Worm (Caenorhabditis elegans): ENCODE data around the gene pix-1.

Gene pix-1

ce11 chrX:13739125-13739820 is 12.2 kb downstream of the pix-1 start (continued):
- TF ChIP-seq unc-30 (tag; optimal IDR thresholded peaks at IDR 0.05) (no peak), tbx-2 (tag; optimal IDR thresholded peaks at IDR 0.05) (peak; percentile 69), nhr-47 (tag; optimal IDR thresholded peaks at IDR 0.05) (peak; percentile 43), unc-86 (tag; optimal IDR thresholded peaks at IDR 0.05) (peak; percentile 50), lin-14 (GFP tag; optimal IDR thresholded peaks at IDR 0.05) (peak; percentile 96), mep-1 (tag; optimal IDR thresholded peaks at IDR 0.05) (peak; percentile 14), nhr-90 (tag; optimal IDR thresholded peaks at IDR 0.05; ENCODE audit: poor library complexity) (no peak), ceh-90 (tag; optimal IDR thresholded peaks at IDR 0.05) (no peak), nhr-71 (tag; optimal IDR thresholded peaks at IDR 0.05) (peak; percentile 96), egl-13 (tag; optimal IDR thresholded peaks at IDR 0.05) (peak; percentile 16), efl-1 (optimal IDR thresholded peaks at IDR 0.05) (no peak), efl-1 (GFP tag; optimal IDR thresholded peaks at IDR 0.05 in 1 of 2) (peak in 1 of 2 experiments; percentile 38), mef-2 (tag; optimal IDR thresholded peaks at IDR 0.05) (no peak), aha-1 (tag; optimal IDR thresholded peaks at IDR 0.05) (no peak), nhr-85 (tag) (no peak), ceh-82 (tag; optimal IDR thresholded peaks at IDR 0.05) (peak; percentile 13 to 27 (median 21)), pqm-1 (tag; optimal IDR thresholded peaks at IDR 0.05) (no peak)

DNA sequence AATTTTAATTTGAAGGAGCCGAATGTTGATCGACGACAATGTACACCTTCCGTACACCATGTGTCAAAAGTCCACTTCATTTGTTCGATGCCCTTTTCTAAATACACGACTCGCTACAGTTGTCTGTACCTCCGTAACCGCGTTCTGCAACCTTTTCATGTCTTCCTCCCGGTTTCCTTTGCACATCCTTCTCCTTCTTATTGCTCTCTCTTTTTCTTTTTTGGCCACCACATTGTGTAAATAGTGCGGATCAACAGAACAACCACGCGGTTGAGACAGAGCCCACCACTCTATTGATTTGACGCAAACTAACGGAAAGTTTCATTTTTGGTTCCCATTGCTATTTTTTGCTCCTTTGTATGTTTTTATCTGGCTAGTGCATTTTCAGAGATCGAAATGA is 16.3 kb downstream of the pix-1 start:
- TF ChIP-seq fkh-4 (tag; optimal IDR thresholded peaks at IDR 0.05; ENCODE audit: borderline replicate concordance) (no peak), lir-3 (tag; optimal IDR thresholded peaks at IDR 0.05; ENCODE audit: poor library complexity) (no peak), nhr-20 (tag; optimal IDR thresholded peaks at IDR 0.05) (no peak), efl-1 (optimal IDR thresholded peaks at IDR 0.05) (no peak), efl-1 (GFP tag; optimal IDR thresholded peaks at IDR 0.05 in 1 of 2) (no peak), nhr-47 (tag; optimal IDR thresholded peaks at IDR 0.05) (no peak), lin-14 (GFP tag; optimal IDR thresholded peaks at IDR 0.05) (peak; percentile 52), elt-3 (tag; optimal IDR thresholded peaks at IDR 0.05) (no peak), nhr-77 (tag; optimal IDR thresholded peaks at IDR 0.05) (peak; percentile 35), mep-1 (tag; optimal IDR thresholded peaks at IDR 0.05) (no peak), mdl-1 (tag; optimal IDR thresholded peaks at IDR 0.05) (peak in 1 of 2 experiments; percentile 32), unc-86 (tag; optimal IDR thresholded peaks at IDR 0.05) (no peak), nhr-85 (tag) (no peak), hlh-4 (tag; optimal IDR thresholded peaks at IDR 0.05) (no peak), C16A3.4 (tag; optimal IDR thresholded peaks at IDR 0.05) (no peak), dsc-1 (tag; optimal IDR thresholded peaks at IDR 0.05) (no peak), nhr-71 (tag; optimal IDR thresholded peaks at IDR 0.05) (peak; percentile 26), fkh-8 (tag; optimal IDR thresholded peaks at IDR 0.05) (no peak), zip-4 (GFP tag; optimal IDR thresholded peaks at IDR 0.05) (no peak), swsn-7 (tag; optimal IDR thresholded peaks at IDR 0.05) (no peak)

DNA sequence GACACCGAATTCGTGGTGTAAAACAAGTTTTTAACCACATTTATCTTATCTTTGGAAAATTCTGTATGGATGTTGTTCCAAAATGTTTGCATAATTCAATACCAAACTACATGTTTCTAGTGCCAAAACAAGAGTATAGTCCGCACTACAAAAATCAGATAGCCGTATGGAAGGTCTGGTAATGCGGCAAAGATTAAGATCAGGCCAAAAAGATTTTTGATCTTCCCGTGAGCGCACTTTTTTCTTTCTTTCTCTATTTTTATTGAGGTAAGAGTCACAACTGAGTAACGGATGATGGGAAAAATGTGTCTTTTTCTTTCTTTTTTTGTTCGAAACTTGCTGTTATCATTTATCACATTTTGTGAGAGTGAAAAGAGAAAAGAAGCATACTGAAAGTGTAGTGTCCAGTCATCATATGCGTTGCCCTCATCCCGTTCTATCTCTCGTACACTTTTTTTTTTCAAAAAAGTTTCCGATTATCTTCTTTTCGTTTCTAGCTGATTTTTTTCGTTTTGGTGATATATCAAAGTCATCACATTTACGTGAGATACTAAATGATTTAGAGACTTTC is 17.5 kb downstream of the pix-1 start:
- no peak for TF ChIP-seq ztf-11 (tag; optimal IDR thresholded peaks at IDR 0.05)
- TF ChIP-seq nhr-19 (GFP tag; conservative IDR thresholded peaks at IDR 0.05) = peak; percentile 38
- no peak for TF ChIP-seq lir-3 (tag; optimal IDR thresholded peaks at IDR 0.05; ENCODE audit: poor library complexity)
- TF ChIP-seq ceh-82 (tag; optimal IDR thresholded peaks at IDR 0.05) = no peak
- TF ChIP-seq unc-86 (tag; optimal IDR thresholded peaks at IDR 0.05) = no peak
- no peak for TF ChIP-seq nhr-237 (tag; optimal IDR thresholded peaks at IDR 0.05)
- no peak for TF ChIP-seq lin-13 (GFP tag; optimal IDR thresholded peaks at IDR 0.05)
- no peak for TF ChIP-seq ces-1 (GFP tag; optimal IDR thresholded peaks at IDR 0.05)
- TF ChIP-seq F16B12.6 (tag; optimal IDR thresholded peaks at IDR 0.05) = no peak
- TF ChIP-seq nhr-90 (tag; optimal IDR thresholded peaks at IDR 0.05; ENCODE audit: poor library complexity) = no peak
- peak; percentile 15 for TF ChIP-seq nhr-47 (tag; optimal IDR thresholded peaks at IDR 0.05)
- TF ChIP-seq nhr-28 (tag; optimal IDR thresholded peaks at IDR 0.05) = no peak
- TF ChIP-seq tbx-2 (tag; optimal IDR thresholded peaks at IDR 0.05) = peak; percentile 1
- TF ChIP-seq hpl-2 (GFP tag; optimal IDR thresholded peaks at IDR 0.05) = no peak
- TF ChIP-seq nhr-77 (tag; optimal IDR thresholded peaks at IDR 0.05) = no peak
- TF ChIP-seq ztf-4 (tag; optimal IDR thresholded peaks at IDR 0.05) = no peak
- TF ChIP-seq hlh-4 (tag; optimal IDR thresholded peaks at IDR 0.05) = no peak
- no peak for TF ChIP-seq nhr-12 (tag; optimal IDR thresholded peaks at IDR 0.05)
- TF ChIP-seq lin-39 (tag; optimal IDR thresholded peaks at IDR 0.05) = no peak
- TF ChIP-seq xbp-1 (tag; optimal IDR thresholded peaks at IDR 0.05) = no peak
- no peak for TF ChIP-seq fkh-8 (tag; optimal IDR thresholded peaks at IDR 0.05)
- TF ChIP-seq irx-1 (tag; optimal IDR thresholded peaks at IDR 0.05) = no peak
- TF ChIP-seq lin-15B (tag; optimal IDR thresholded peaks at IDR 0.05) = no peak
- no peak for TF ChIP-seq egl-27 (tag; optimal IDR thresholded peaks at IDR 0.05)
- peak; percentile 39 for TF ChIP-seq mep-1 (tag; optimal IDR thresholded peaks at IDR 0.05)
- TF ChIP-seq unc-30 (tag; optimal IDR thresholded peaks at IDR 0.05) = no peak
- TF ChIP-seq nhr-84 (tag; optimal IDR thresholded peaks at IDR 0.05) = no peak
- no peak for TF ChIP-seq C04F5.9 (tag; optimal IDR thresholded peaks at IDR 0.05)
- TF ChIP-seq nhr-20 (tag; optimal IDR thresholded peaks at IDR 0.05) = peak; percentile 95

Measured in whole organism, L1 larva.